Worm (Caenorhabditis elegans): ENCODE results near the gene dex-1.

dex-1 gene

ce11 chrIII:5506023-5506597, 19.8 kb upstream of the dex-1 start (continued):
- TF ChIP-seq lin-35 (GFP tag; optimal IDR thresholded peaks at IDR 0.05) = peak in 1 of 3 experiments; percentile 9
- TF ChIP-seq dpff-1 (tag; optimal IDR thresholded peaks at IDR 0.05) = peak; percentile 46
- peak; percentile 65 for TF ChIP-seq F10E7.11 (tag; optimal IDR thresholded peaks at IDR 0.05)
- no peak for TF ChIP-seq nfya-1 (tag; optimal IDR thresholded peaks at IDR 0.05; ENCODE audit: borderline replicate concordance, insufficient read depth)
- TF ChIP-seq pbrm-1 (GFP tag; IDR thresholded peaks at IDR 0.05) = peak; percentile 57; the same call in 1 of the 2 replicates
- TF ChIP-seq nhr-179 (tag; optimal IDR thresholded peaks at IDR 0.05) = peak; percentile 63
- peak; percentile 81 for TF ChIP-seq ceh-79 (tag; optimal IDR thresholded peaks at IDR 0.05)
- no peak for TF ChIP-seq ceh-91 (GFP tag; IDR thresholded peaks at IDR 0.05)
- peak; percentile 7 for TF ChIP-seq snpc-3.4 (tag; optimal IDR thresholded peaks at IDR 0.05)
- TF ChIP-seq aptf-2 (GFP tag; conservative IDR thresholded peaks at IDR 0.05) = no peak
- peak; percentile 75 for TF ChIP-seq B0336.3 (GFP tag; IDR thresholded peaks at IDR 0.05)
- TF ChIP-seq gei-17 (GFP tag; optimal IDR thresholded peaks at IDR 0.05) = peak; percentile 62
- TF ChIP-seq dox-1 (GFP tag; IDR thresholded peaks at IDR 0.05) = 0 out of 2 replicates have a peak, but pooled peaks have one; percentile 19
- TF ChIP-seq ztf-3 (GFP tag; optimal IDR thresholded peaks at IDR 0.05) = peak; percentile 48
- peak; percentile 4; the same call in 1 of the 2 replicates for TF ChIP-seq egrh-3 (GFP tag; IDR thresholded peaks at IDR 0.05)
- no peak for TF ChIP-seq lsy-27 (tag; optimal IDR thresholded peaks at IDR 0.05; ENCODE audit: borderline replicate concordance, insufficient read depth)
- TF ChIP-seq mcd-1 (GFP tag; IDR thresholded peaks at IDR 0.05) = peak; percentile 37; the same call in 1 of the 2 replicates
- no peak for TF ChIP-seq Y53F4B.3 (GFP tag; IDR thresholded peaks at IDR 0.05)
- peak; percentile 65 for TF ChIP-seq chd-7 (tag; optimal IDR thresholded peaks at IDR 0.05)
- no peak for TF ChIP-seq pha-4 (tag; optimal IDR thresholded peaks at IDR 0.05)
- peak; percentile 50 for TF ChIP-seq madf-10 (tag; optimal IDR thresholded peaks at IDR 0.05)
- TF ChIP-seq madf-6 (GFP tag; IDR thresholded peaks at IDR 0.05) = peak; percentile 46; the same call in 1 of the 2 replicates
- TF ChIP-seq attf-5 (GFP tag; optimal IDR thresholded peaks at IDR 0.05) = peak; percentile 22
- TF ChIP-seq Y53G8AR.9 (GFP tag; conservative IDR thresholded peaks at IDR 0.05) = peak; percentile 89; the same call in 1 of the 2 replicates
- TF ChIP-seq mel-28 (tag; optimal IDR thresholded peaks at IDR 0.05; ENCODE audit: borderline replicate concordance) = no peak

DNA sequence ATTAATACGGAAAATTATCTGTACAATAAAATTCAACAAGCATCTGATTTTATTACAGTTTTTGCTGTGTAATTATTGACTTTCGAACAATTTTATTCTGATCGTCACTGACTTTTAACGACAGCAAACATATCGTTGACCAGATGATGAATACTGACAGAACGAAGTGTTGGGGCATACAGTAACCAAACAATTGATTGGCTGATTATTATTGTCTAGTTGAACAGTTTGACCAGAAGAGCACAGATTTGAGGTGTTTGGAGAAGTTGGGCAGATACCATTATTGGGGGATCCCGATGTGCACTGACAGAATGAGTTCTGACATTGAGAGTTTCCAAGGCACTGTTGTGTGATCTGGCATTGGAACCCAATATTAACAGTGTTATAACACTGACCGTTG, 19.0 kb upstream of the dex-1 start:
- TF ChIP-seq F37B4.10 (GFP tag; IDR thresholded peaks at IDR 0.05) (0 out of 2 replicates have a peak, but pooled peaks have one; percentile 76), fkh-3 (tag; optimal IDR thresholded peaks at IDR 0.05) (no peak)

ce11 chrIII:5508669-5509068, 17.2 kb upstream of the dex-1 start, which contains the start of gene D1044.7:
Gene D1044.7, minus strand, starts transcription at chrIII:5508769.
- TF ChIP-seq Y56A3A.18 (GFP tag; IDR thresholded peaks at IDR 0.05) (no peak), madf-3 (GFP tag; IDR thresholded peaks at IDR 0.05) (peak; percentile 34; the same call in 1 of the 2 replicates), snpc-1.1 (tag; optimal IDR thresholded peaks at IDR 0.05; ENCODE audit: insufficient read depth) (no peak), him-1 (tag; optimal IDR thresholded peaks at IDR 0.05) (no peak)

ce11 chrIII:5512502-5512901, 13.4 kb upstream of the dex-1 start, which contains the start of gene pqn-25:
Gene pqn-25, minus strand, starts transcription at chrIII:5512602.
- no peak for TF ChIP-seq egl-18 (GFP tag; IDR thresholded peaks at IDR 0.05)
- no peak for TF ChIP-seq F52B5.7 (tag; optimal IDR thresholded peaks at IDR 0.05)
- no peak for TF ChIP-seq ceh-79 (tag; optimal IDR thresholded peaks at IDR 0.05)
- TF ChIP-seq pha-4 (tag; optimal IDR thresholded peaks at IDR 0.05) = no peak
- TF ChIP-seq B0035.1 (tag; optimal IDR thresholded peaks at IDR 0.05) = no peak
- TF ChIP-seq nhr-90 (tag; optimal IDR thresholded peaks at IDR 0.05) = no peak
- no peak for TF ChIP-seq lsy-27 (tag; optimal IDR thresholded peaks at IDR 0.05; ENCODE audit: borderline replicate concordance, insufficient read depth)
- TF ChIP-seq F49E8.2 (tag; optimal IDR thresholded peaks at IDR 0.05; ENCODE audit: insufficient read depth) = no peak
- no peak for TF ChIP-seq ceh-27 (GFP tag; optimal IDR thresholded peaks at IDR 0.05)

Measured in whole organism, young adult.